Worm (Caenorhabditis elegans): ENCODE data around the gene F58B4.2.

Gene F58B4.2

ce11 chrV:10951655-10952278 is 33.5 kb upstream of the F58B4.2 start, which contains the start of gene F17C11.4 (continued):
- peak; percentile 77 for TF ChIP-seq cebp-1 (GFP tag; IDR thresholded peaks at IDR 0.05)
- peak; percentile 91 for TF ChIP-seq cebp-1 (tag; optimal IDR thresholded peaks at IDR 0.05)
- TF ChIP-seq B0336.3 (GFP tag; IDR thresholded peaks at IDR 0.05) = peak; percentile 43

- TF ChIP-seq attf-6 (GFP tag; IDR thresholded peaks at IDR 0.05) = no peak
- TF ChIP-seq fkh-3 (tag; optimal IDR thresholded peaks at IDR 0.05) = no peak
- TF ChIP-seq Y53G8AR.9 (GFP tag; conservative IDR thresholded peaks at IDR 0.05) = no peak
- TF ChIP-seq ekl-4 (GFP tag; IDR thresholded peaks at IDR 0.05) = no peak
- no peak for TF ChIP-seq attf-5 (GFP tag; optimal IDR thresholded peaks at IDR 0.05)
- no peak for TF ChIP-seq nhr-120 (GFP tag; IDR thresholded peaks at IDR 0.05)
- no peak for TF ChIP-seq F23B12.7 (tag; optimal IDR thresholded peaks at IDR 0.05; ENCODE audit: insufficient read depth)
- no peak for TF ChIP-seq sea-2 (GFP tag; IDR thresholded peaks at IDR 0.05)
- no peak for TF ChIP-seq nfyb-1 (GFP tag; IDR thresholded peaks at IDR 0.05)
- no peak for TF ChIP-seq K11D2.4 (GFP tag; IDR thresholded peaks at IDR 0.05)
- no peak for TF ChIP-seq F33H1.4 (GFP tag; IDR thresholded peaks at IDR 0.05)
- TF ChIP-seq Y95B8A.8 (GFP tag; IDR thresholded peaks at IDR 0.05) = no peak
- TF ChIP-seq ama-1 (optimal IDR thresholded peaks at IDR 0.05) = no peak
- TF ChIP-seq ama-1 (GFP tag; optimal IDR thresholded peaks at IDR 0.05) = no peak
- no peak for TF ChIP-seq B0336.3 (GFP tag; IDR thresholded peaks at IDR 0.05)
Measured at ce11 chrV:10949511-10949910, 31.2 kb upstream of the F58B4.2 start, which contains the start of gene col-153. col-153 (plus strand) TSS chrV:10949811.

- TF ChIP-seq F55B11.4 (tag; optimal IDR thresholded peaks at IDR 0.05; ENCODE audit: borderline replicate concordance, insufficient read depth) (no peak), mes-4 (tag; optimal IDR thresholded peaks at IDR 0.05) (no peak), F37B4.10 (GFP tag; IDR thresholded peaks at IDR 0.05) (no peak), ztf-26 (tag; optimal IDR thresholded peaks at IDR 0.05) (no peak), nfya-2 (GFP tag; IDR thresholded peaks at IDR 0.05) (no peak), B0336.3 (GFP tag; IDR thresholded peaks at IDR 0.05) (no peak), F57A8.1 (GFP tag; optimal IDR thresholded peaks at IDR 0.05) (no peak), hrde-1 (tag; optimal IDR thresholded peaks at IDR 0.05; ENCODE audit: borderline replicate concordance) (no peak), ccch-3 (GFP tag; optimal IDR thresholded peaks at IDR 0.05) (no peak), let-607 (tag; optimal IDR thresholded peaks at IDR 0.05) (no peak), hmg-20 (GFP tag; IDR thresholded peaks at IDR 0.05) (no peak), die-1 (tag; optimal IDR thresholded peaks at IDR 0.05) (no peak)
Measured at ce11 chrV:10947930-10948329, 29.7 kb upstream of the F58B4.2 start, which contains the start of gene F17C11.2. F17C11.2 (plus strand) TSS chrV:10948230.

ce11 chrV:10947210-10947609 is 28.9 kb upstream of the F58B4.2 start:
- TF ChIP-seq F49E8.2 (tag; optimal IDR thresholded peaks at IDR 0.05; ENCODE audit: insufficient read depth) (no peak), K12H6.12 (tag; optimal IDR thresholded peaks at IDR 0.05) (no peak), Y79H2A.3 (GFP tag; conservative IDR thresholded peaks at IDR 0.05) (no peak), ceh-79 (tag; optimal IDR thresholded peaks at IDR 0.05) (no peak), snpc-4 (GFP tag; optimal IDR thresholded peaks at IDR 0.05) (no peak), snpc-4 (tag; optimal IDR thresholded peaks at IDR 0.05) (no peak), ztf-3 (GFP tag; optimal IDR thresholded peaks at IDR 0.05) (no peak), ztf-18 (tag; optimal IDR thresholded peaks at IDR 0.05) (no peak), aptf-3 (GFP tag; IDR thresholded peaks at IDR 0.05) (no peak), hlh-12 (tag; optimal IDR thresholded peaks at IDR 0.05) (no peak), unc-130 (GFP tag; optimal IDR thresholded peaks at IDR 0.05) (no peak), Y56A3A.18 (GFP tag; IDR thresholded peaks at IDR 0.05) (no peak), lin-26 (GFP tag; IDR thresholded peaks at IDR 0.05) (no peak), Y53F4B.3 (GFP tag; IDR thresholded peaks at IDR 0.05) (no peak), ztf-22 (GFP tag; optimal IDR thresholded peaks at IDR 0.05) (no peak)
